Fruit fly (Drosophila melanogaster): ENCODE data around the gene ALiX.

The ALiX gene

DNA sequence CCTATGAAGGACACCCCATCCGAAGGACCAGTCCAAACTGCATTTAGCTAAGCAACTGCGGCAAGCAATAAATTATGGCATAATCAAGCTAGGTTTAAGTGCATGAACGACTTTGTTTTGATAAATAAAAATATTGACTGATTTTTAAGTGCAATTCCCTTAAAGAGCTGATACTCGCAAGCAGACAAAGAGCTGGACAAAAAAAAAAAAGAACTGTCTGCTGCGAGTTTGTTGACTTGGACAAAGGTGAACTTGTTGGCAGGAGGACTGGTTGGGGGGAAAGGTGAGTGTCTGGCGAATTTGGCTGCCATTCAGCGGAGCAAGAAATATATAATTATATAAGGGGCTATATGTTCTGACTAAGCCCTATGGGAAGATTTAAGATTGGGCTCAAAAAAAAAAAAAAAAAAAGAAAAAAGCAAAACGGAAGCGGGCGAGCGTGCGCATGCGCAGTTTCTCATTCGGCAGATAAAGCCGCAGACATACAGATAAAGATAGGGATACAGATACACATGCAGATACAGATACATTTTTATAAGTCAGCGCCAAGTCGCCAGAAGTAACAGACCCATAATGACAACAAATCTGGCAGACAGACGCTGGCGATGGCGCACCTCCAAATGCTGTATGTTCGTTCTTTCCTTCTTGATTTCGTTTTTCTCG, 7.1 kb downstream of the ALiX start:
- TF ChIP-seq insv (optimal IDR thresholded peaks at IDR 0.05) (no peak), ttk (optimal IDR thresholded peaks at IDR 0.05) (no peak), h (optimal IDR thresholded peaks at IDR 0.05) (no peak), psq (optimal IDR thresholded peaks at IDR 0.05) (no peak), Sin3A (optimal IDR thresholded peaks at IDR 0.05) (no peak), Myc (optimal IDR thresholded peaks at IDR 0.05) (no peak)

DNA sequence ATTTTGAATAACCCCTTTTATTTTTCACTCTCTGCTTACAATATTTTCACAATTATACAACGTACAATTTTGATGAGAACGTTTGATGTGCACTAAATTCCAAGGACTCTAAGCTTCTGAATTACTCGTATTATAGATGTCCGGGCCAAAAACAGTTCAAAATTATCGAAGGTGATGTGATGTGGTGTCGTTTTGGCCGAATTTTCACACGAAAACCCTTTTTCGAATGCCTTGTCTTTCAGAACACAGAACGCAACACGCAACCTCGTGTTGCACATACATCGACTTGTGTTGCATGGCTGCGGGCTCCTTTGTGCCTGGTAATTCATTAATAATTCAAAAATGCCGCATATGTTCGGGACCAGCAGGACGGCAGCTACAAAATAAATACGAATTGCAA, 11.9 kb downstream of the ALiX start, which contains the start of gene CG31055:
TSS of gene CG31055 (minus strand) at position 101 of the 400 bp plus-strand sequence.
- no peak for TF ChIP-seq psq (optimal IDR thresholded peaks at IDR 0.05)
- no peak for TF ChIP-seq ttk (optimal IDR thresholded peaks at IDR 0.05)
- no peak for TF ChIP-seq h (optimal IDR thresholded peaks at IDR 0.05)

DNA sequence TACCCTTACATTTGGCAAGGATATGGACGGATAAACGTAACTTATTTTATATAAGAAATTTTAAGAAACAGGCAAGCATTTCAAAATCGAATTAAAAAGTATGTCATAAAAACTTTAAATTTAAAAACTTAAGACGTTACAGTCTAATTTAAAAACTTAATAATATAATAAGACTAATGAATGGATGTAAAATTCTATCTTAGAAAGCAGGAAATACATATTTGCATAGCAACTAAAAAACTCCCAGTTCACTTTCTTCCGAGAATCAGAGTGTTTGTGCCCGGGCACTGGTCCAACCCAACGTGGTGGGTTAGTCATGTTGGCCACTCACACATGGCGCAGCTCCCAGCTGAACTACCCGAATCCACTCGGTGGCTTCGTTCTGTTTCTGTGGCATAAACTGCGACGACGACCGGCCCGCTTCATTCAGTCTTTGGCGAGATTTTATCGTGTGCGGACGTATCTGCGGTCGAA, 14.3 kb downstream of the ALiX start, which contains the start of gene CG12880:
TSS of gene CG12880 (plus strand) at position 424 of the 474 bp plus-strand sequence.
- TF ChIP-seq h (optimal IDR thresholded peaks at IDR 0.05) (no peak), Sin3A (optimal IDR thresholded peaks at IDR 0.05) (no peak), insv (optimal IDR thresholded peaks at IDR 0.05) (no peak), psq (optimal IDR thresholded peaks at IDR 0.05) (no peak), ttk (optimal IDR thresholded peaks at IDR 0.05) (no peak)

DNA sequence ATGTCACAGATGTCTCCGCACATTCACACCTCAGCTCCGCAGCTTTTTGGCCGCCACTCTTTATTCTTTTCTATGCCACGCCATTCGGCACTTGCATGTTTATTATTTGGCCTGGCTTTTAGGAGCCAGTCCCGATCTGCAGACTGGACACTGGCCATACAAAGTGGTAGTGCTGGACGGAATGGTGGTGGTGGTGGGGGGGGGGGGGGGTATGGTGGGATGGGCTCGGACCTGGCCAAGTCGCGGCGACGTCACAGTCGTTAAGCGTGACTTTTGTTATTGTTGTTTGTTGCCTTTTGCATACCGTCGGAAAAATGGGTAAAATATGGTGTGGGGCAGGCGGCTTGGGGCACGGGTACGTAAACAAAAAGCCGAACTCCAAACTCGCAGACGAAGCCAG, 14.8 kb downstream of the ALiX start:
- TF ChIP-seq psq (optimal IDR thresholded peaks at IDR 0.05) (no peak), Sin3A (optimal IDR thresholded peaks at IDR 0.05) (no peak), h (optimal IDR thresholded peaks at IDR 0.05) (no peak), Myc (optimal IDR thresholded peaks at IDR 0.05) (no peak), insv (optimal IDR thresholded peaks at IDR 0.05) (no peak), ttk (optimal IDR thresholded peaks at IDR 0.05) (no peak)

DNA sequence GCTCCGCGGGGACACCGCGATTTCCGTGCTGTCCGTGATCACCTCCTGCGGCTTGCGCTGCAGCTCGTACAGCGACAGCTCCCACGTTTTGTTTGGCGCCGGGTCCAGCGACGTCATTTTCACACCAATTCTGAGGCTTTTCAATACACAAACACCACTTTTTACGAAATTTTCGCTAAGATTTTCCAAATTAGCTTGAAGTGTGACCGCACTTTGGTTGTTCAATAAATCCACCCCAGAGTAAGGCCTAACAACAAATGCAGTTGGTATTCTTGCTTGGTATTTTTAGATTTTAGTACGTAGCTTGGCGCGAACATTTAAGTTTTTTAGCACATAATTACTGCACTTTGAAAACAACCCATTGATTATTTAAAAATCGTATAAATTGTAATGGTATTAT, 18.1 kb downstream of the ALiX start, which contains the start of gene Sce:
TSS of gene Sce (minus strand) at position 231 of the 400 bp plus-strand sequence.
- no peak for TF ChIP-seq ttk (optimal IDR thresholded peaks at IDR 0.05)
- TF ChIP-seq Sin3A (optimal IDR thresholded peaks at IDR 0.05): no peak
- TF ChIP-seq insv (optimal IDR thresholded peaks at IDR 0.05): no peak
- TF ChIP-seq h (optimal IDR thresholded peaks at IDR 0.05): no peak

DNA sequence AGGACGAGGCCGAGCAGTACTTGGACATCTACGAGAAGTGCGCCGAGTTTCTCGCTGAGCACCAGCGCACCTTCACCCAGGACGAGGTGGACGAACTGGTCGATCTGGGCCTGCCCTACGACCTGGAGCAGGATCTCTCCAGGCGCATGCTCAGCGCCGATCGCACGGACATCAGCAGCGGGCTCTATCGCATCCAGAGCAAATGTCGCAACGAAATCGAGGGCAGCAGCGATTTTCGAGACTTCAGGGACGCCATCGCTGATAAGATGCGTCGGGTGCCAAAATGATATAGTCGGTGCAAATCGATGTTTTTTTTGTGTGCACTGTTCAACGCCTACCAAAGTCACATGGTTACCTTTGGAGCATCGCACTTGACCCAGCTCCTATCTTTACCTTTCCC, 20.2 kb downstream of the ALiX start:
- TF ChIP-seq insv (optimal IDR thresholded peaks at IDR 0.05) (no peak), psq (optimal IDR thresholded peaks at IDR 0.05) (no peak), Myc (optimal IDR thresholded peaks at IDR 0.05) (no peak), h (optimal IDR thresholded peaks at IDR 0.05) (no peak), Sin3A (optimal IDR thresholded peaks at IDR 0.05) (no peak), ttk (optimal IDR thresholded peaks at IDR 0.05) (no peak)

DNA sequence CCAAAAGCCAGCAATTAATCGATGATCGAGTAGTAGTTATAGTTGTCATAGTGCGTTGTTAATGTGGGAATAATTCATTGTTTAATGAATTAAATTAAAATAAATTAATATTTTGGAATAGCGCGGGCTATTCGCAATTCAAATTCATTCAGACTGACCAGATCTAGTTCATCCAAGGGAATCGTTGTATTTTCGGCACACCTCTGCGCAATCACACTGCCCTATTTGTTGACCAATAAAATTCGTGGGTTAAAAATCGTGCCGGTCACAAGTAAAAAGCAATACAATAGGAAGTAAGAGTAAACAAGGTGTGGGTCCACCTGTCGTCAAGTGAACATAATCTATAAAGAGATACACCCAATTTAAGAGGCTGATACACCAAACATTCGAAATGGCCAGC, 20.9 kb downstream of the ALiX start, which contains the start of gene CG12883:
TSS of gene CG12883 (plus strand) at position 273 of the 400 bp plus-strand sequence.
- TF ChIP-seq h (optimal IDR thresholded peaks at IDR 0.05) (no peak), ttk (optimal IDR thresholded peaks at IDR 0.05) (no peak), Myc (optimal IDR thresholded peaks at IDR 0.05) (no peak), psq (optimal IDR thresholded peaks at IDR 0.05) (no peak), insv (optimal IDR thresholded peaks at IDR 0.05) (no peak), Sin3A (optimal IDR thresholded peaks at IDR 0.05) (no peak)

DNA sequence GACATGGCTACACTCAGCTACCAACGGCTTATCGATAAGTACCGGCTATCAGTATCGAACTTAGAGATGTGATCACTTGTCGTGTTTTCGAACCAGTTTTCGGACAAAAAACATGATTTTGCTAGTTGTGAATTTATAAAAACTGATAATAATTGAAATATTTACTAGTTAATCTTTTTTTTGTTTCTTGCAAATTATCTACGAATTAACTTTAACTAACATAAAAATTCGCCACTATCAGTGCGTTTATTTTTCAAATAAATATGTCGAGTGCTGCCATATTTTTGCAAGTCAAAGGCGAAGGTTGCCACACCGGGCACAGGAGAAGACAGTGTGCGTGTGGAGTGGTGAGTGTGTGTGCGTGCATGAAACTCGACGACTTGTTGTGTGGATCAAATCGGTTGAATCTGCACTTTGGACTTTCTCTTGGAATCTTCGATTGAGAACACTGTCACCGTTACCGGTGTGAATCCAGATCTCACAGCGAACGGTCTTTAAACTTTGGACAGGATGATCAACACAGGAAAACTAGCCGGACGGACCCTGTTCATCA, 22.7 kb downstream of the ALiX start, which contains the start of gene Hsdl2:
TSS of gene Hsdl2 (plus strand) at position 349 of the 553 bp plus-strand sequence.
- no peak for TF ChIP-seq insv (optimal IDR thresholded peaks at IDR 0.05)

DNA sequence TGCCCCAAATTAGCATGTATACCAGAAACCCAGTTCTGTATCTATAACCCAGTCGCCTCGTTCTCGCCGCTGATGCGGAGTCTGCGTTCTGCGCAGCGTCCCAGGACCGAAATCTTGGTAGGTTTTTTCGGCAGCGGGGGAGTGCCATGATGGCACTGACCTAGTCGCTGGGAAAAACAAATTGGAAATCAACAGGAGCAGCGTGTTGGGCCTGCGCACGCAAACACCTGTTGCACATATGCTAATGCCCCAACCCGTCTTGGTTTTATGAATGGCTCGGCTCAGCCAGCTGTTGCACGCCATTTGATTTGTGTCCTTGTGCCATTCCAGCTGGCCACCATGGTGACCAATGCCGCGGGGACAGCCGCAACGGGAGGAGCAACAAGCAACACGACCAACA, 37.1 kb downstream of the ALiX start:
- no peak for TF ChIP-seq psq (optimal IDR thresholded peaks at IDR 0.05)
- no peak for TF ChIP-seq Sin3A (optimal IDR thresholded peaks at IDR 0.05)
- no peak for TF ChIP-seq Myc (optimal IDR thresholded peaks at IDR 0.05)
- TF ChIP-seq ttk (optimal IDR thresholded peaks at IDR 0.05): no peak

DNA sequence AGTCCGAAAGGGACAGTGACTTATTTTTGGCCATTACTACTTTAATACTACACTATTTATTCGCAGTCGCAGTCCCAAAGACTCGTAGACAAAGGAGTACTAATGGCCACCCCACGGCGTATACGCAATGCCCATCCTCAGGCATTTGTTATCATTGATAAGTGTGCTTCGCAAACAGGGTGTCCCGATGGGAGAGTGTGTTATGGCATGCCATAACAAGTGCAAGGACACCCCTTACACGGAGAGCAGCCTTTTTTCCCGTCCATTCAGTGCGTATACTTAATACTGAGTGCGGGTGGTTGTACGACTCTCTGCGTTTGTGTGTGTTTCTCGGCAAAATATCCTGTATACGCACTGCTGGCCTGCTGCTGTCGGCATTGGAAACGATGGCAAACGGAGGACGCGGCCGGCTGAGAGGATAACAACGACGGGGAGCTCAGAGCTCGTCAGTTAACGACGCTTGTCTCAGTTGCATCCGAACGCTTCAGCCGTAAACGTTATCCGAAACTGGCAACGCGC, 37.9 kb downstream of the ALiX start, which contains the start of gene unc80:
TSS of gene unc80 (plus strand) at position 469 of the 519 bp plus-strand sequence.
- TF ChIP-seq Myc (optimal IDR thresholded peaks at IDR 0.05) (no peak), h (optimal IDR thresholded peaks at IDR 0.05) (no peak), ttk (optimal IDR thresholded peaks at IDR 0.05) (no peak), insv (optimal IDR thresholded peaks at IDR 0.05) (no peak), psq (optimal IDR thresholded peaks at IDR 0.05) (no peak), Sin3A (optimal IDR thresholded peaks at IDR 0.05) (no peak)

DNA sequence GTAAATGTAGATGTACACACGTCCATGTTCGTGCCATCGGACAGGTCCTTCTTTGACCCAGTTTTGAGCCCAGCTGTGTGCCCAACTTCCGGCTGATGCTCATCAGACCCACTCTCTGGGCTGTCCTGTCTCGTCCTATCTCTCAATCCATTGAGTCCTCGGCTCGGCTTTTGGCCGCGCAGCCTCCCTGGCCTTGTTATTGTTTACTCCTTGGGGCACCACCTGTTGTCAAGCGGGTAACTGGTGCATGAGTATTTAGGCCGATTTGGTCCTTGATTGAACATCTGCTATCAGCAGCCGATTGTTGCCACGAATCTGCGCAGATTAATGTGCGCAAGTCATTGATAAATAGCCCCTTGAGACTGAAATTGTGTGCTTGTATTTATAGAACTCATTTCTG, 38.5 kb downstream of the ALiX start:
- no peak for TF ChIP-seq ttk (optimal IDR thresholded peaks at IDR 0.05)
- no peak for TF ChIP-seq Sin3A (optimal IDR thresholded peaks at IDR 0.05)
- no peak for TF ChIP-seq Myc (optimal IDR thresholded peaks at IDR 0.05)

DNA sequence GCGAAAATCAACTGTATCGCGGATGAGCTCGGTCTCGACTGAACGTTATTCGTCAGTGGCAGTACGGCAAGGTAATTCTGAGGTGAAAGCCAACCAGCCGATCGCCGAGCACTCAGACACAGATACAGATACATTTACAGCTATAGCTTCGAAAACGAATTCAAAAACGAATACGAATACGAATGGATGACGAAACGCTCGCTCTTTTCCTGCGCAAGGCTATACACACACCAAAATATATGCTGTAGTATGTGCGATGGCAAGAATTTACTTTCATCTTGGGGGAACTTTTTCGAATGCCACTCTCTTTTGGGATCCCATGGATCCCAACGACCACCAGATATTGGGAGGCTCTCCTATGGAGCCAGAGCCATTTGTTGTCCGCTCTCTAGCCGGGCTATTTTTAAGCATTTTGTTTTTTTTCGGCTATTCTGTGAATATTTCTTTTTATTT, 39.8 kb downstream of the ALiX start, which contains the start of gene Mlc1:
TSS of gene Mlc1 (minus strand) at position 51 of the 453 bp plus-strand sequence.
- TF ChIP-seq insv (optimal IDR thresholded peaks at IDR 0.05): no peak
- no peak for TF ChIP-seq Myc (optimal IDR thresholded peaks at IDR 0.05)
- no peak for TF ChIP-seq h (optimal IDR thresholded peaks at IDR 0.05)
- TF ChIP-seq ttk (optimal IDR thresholded peaks at IDR 0.05): no peak
- TF ChIP-seq Sin3A (optimal IDR thresholded peaks at IDR 0.05): no peak
- no peak for TF ChIP-seq psq (optimal IDR thresholded peaks at IDR 0.05)
